Worm (Caenorhabditis elegans) whole organism, late embryonic: ENCODE measurements around the gene R148.3.

Experiments used
- ceh-22 ChIP-seq: sonication (generic microtip); optimal IDR thresholded peaks from 2 replicates; lab custom pipeline; 2017; ENCODE audit warnings: missing biosample characterization, missing genetic modification characterization
- mec-3 ChIP-seq: sonication (generic microtip); optimal IDR thresholded peaks from 2 replicates; lab custom pipeline; 2016; ENCODE audit warnings: borderline replicate concordance, missing genetic modification characterization, missing compliant biosample characterization
- pag-3 ChIP-seq: sonication (generic microtip); optimal IDR thresholded peaks from 2 replicates; lab custom pipeline; 2016; ENCODE audit warnings: missing compliant biosample characterization, missing genetic modification characterization, borderline replicate concordance
- pros-1 ChIP-seq: fragments of 150-350 bp; optimal IDR thresholded peaks from 2 replicates; lab custom pipeline; 2014; ENCODE audit warnings: missing biosample characterization, missing genetic modification reagents, missing genetic modification characterization
- syd-9 ChIP-seq: sonication (generic microtip); optimal IDR thresholded peaks from 2 replicates; lab custom pipeline; 2016; ENCODE audit warnings: mild to moderate bottlenecking, missing genetic modification characterization, moderate library complexity, missing compliant biosample characterization

- TF ChIP-seq pag-3: no peak
- TF ChIP-seq pros-1: no peak
- TF ChIP-seq syd-9: no peak
- TF ChIP-seq mec-3 (tag; lab: Kevin White, UChicago): no peak
- TF ChIP-seq ceh-22 (tag; lab: Kevin White, UChicago): no peak
Observed at ce11 chrIII:3200563-3200962, 25.4 kb downstream of the R148.3 start.
